Fruit fly (Drosophila melanogaster): ENCODE data around the gene CG43965.

CG43965 gene

DNA sequence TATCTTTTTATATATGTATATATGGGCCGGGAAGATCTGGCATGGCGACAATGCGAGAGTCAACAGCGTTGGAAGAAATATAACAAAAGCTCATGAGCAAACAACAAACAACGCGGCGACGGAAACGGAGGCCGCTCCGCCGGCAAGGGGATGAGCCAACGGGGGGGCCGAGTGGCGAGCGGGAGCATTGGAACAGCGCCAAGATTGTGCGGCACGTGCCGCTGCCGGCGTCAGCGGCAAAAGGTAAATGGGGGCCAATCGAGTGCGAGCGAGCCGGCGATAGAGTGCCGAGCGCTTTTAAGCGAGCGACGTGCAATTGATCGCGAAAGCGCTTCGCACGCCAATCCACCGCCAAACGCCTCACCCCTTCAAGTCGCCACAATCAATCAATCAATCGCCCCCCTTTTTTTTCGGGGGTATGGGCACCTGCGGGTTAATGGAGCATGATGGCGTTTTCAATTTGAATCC is 29.1 kb downstream of the CG43965 start (continued):
- TF ChIP-seq ab (GFP tag; optimal IDR thresholded peaks at IDR 0.05) (peak; percentile 16), HHEX (GFP tag; optimal IDR thresholded peaks at IDR 0.05) (peak; percentile 87), CG10959 (GFP tag; IDR thresholded peaks at IDR 0.05) (peak; percentile 36; the same call in 1 of the 2 replicates), Ada2b (GFP tag; IDR thresholded peaks at IDR 0.05) (0 out of 2 replicates have a peak, but pooled peaks have one; percentile 20), dimm (GFP tag; IDR thresholded peaks at IDR 0.05) (0 out of 2 replicates have a peak, but pooled peaks have one; percentile 28), CG33557 (GFP tag; optimal IDR thresholded peaks at IDR 0.05) (peak; percentile 66), Bteb2 (GFP tag; optimal IDR thresholded peaks at IDR 0.05) (peak; percentile 19), CG13296 (GFP tag; optimal IDR thresholded peaks at IDR 0.05) (peak; percentile 75), Deaf1 (tag; optimal IDR thresholded peaks at IDR 0.05) (peak; percentile 81), Fer1 (GFP tag; optimal IDR thresholded peaks at IDR 0.05) (peak; percentile 83), Sin3A (optimal IDR thresholded peaks at IDR 0.05) (no peak), Nf-YB (GFP tag; optimal IDR thresholded peaks at IDR 0.05) (peak; percentile 46), aop (GFP tag; IDR thresholded peaks at IDR 0.05) (0 out of 2 replicates have a peak, but pooled peaks have one; percentile 3), fd96Cb (tag; optimal IDR thresholded peaks at IDR 0.05) (no peak), fd64A (GFP tag; optimal IDR thresholded peaks at IDR 0.05) (peak; percentile 86), hkb (optimal IDR thresholded peaks at IDR 0.05) (no peak), hkb (GFP tag; IDR thresholded peaks at IDR 0.05) (peak; percentile 64), CG8478 (optimal IDR thresholded peaks at IDR 0.05) (no peak), CkIIα-i1 (GFP tag; IDR thresholded peaks at IDR 0.05) (no peak), CG10565 (GFP tag; optimal IDR thresholded peaks at IDR 0.05) (no peak), Eip74EF (GFP tag; optimal IDR thresholded peaks at IDR 0.05) (peak in 1 of 2 experiments; percentile 57), sens (GFP tag) (peak; percentile 92), lbe (GFP tag; optimal IDR thresholded peaks at IDR 0.05) (peak; percentile 68), Scr (GFP tag; IDR thresholded peaks at IDR 0.05; ENCODE audit: partially characterized antibody) (no peak), CG12071 (GFP tag; optimal IDR thresholded peaks at IDR 0.05) (peak; percentile 69), ci (GFP tag; IDR thresholded peaks at IDR 0.05) (peak; percentile 86), stc (GFP tag; IDR thresholded peaks at IDR 0.05) (peak; percentile 48; the same call in 1 of the 2 replicates), CG1792 (GFP tag; optimal IDR thresholded peaks at IDR 0.05) (no peak), slou (GFP tag; optimal IDR thresholded peaks at IDR 0.05) (no peak), CG3847 (GFP tag; IDR thresholded peaks at IDR 0.05) (0 out of 2 replicates have a peak, but pooled peaks have one; percentile 20), CG1603 (tag; optimal IDR thresholded peaks at IDR 0.05) (peak; percentile 21), ssp (GFP tag; IDR thresholded peaks at IDR 0.05) (peak; percentile 30; the same call in 1 of the 2 replicates), gcm2 (GFP tag; optimal IDR thresholded peaks at IDR 0.05) (no peak), jigr1 (GFP tag; IDR thresholded peaks at IDR 0.05) (no peak), al (GFP tag; IDR thresholded peaks at IDR 0.05) (peak; percentile 13; the same call in 1 of the 2 replicates), CG11504 (tag; optimal IDR thresholded peaks at IDR 0.05) (peak; percentile 48), CG17385 (GFP tag; optimal IDR thresholded peaks at IDR 0.05) (peak; percentile 58), en (GFP tag; optimal IDR thresholded peaks at IDR 0.05) (no peak), HLHmδ (GFP tag; optimal IDR thresholded peaks at IDR 0.05) (peak; percentile 6), Ets65A (GFP tag) (peak; percentile 63), CG4707 (GFP tag; optimal IDR thresholded peaks at IDR 0.05) (peak; percentile 47), Mrtf (GFP tag; IDR thresholded peaks at IDR 0.05) (no peak), CG6791 (GFP tag; IDR thresholded peaks at IDR 0.05; ENCODE audit: partially characterized antibody) (no peak), Gsc (GFP tag; IDR thresholded peaks at IDR 0.05) (no peak), ttk (GFP tag; IDR thresholded peaks at IDR 0.05) (peak; percentile 55; the same call in 1 of the 2 replicates), her (GFP tag; optimal IDR thresholded peaks at IDR 0.05) (no peak), eyg (GFP tag; optimal IDR thresholded peaks at IDR 0.05) (no peak), CG14014 (GFP tag; IDR thresholded peaks at IDR 0.05) (peak; percentile 67; the same call in 1 of the 2 replicates), ATbp (GFP tag; optimal IDR thresholded peaks at IDR 0.05) (peak; percentile 93), Drgx (GFP tag; IDR thresholded peaks at IDR 0.05) (0 out of 2 replicates have a peak, but pooled peaks have one; percentile 24), fru (optimal IDR thresholded peaks at IDR 0.05) (no peak), chm (GFP tag; IDR thresholded peaks at IDR 0.05) (peak; percentile 57)
